Fruit fly (Drosophila melanogaster) whole organism, wandering third instar larva: ENCODE data around the gene CG15865.

Experiments
- CG32264 ChIP-seq: fragments of 200-800 bp; sonication (Bioruptor generic); optimal IDR thresholded peaks from 2 replicates; lab custom pipeline; 2016; ENCODE audit warnings: missing biosample characterization, missing genetic modification characterization
- CG9705 ChIP-seq: fragments of 200-800 bp; sonication (Bioruptor generic); optimal IDR thresholded peaks from 2 replicates; lab custom pipeline; 2018; ENCODE audit warnings: missing biosample characterization, mild to moderate bottlenecking, missing genetic modification characterization
- CrebA ChIP-seq: fragments of 200-800 bp; sonication (Bioruptor generic); optimal IDR thresholded peaks from 2 replicates; lab custom pipeline; 2016; ENCODE audit warnings: missing biosample characterization, mild to moderate bottlenecking, missing genetic modification characterization, borderline replicate concordance
- Dfd ChIP-seq: fragments of >200 bp; optimal IDR thresholded peaks from 2 replicates; lab custom pipeline; 2017; ENCODE audit warnings: missing biosample characterization, missing genetic modification characterization
- Dif ChIP-seq: fragments of 200-275, 200-300 bp; sonication (Bioruptor generic); optimal IDR thresholded peaks from 2 replicates; lab custom pipeline; 2018; ENCODE audit warnings: missing biosample characterization, missing genetic modification characterization; ENCODE audit not compliant: partially characterized antibody
- GATAd ChIP-seq: sonication (Bioruptor generic); optimal IDR thresholded peaks from 2 replicates; lab custom pipeline; 2016; ENCODE audit warnings: missing biosample characterization, missing genetic modification characterization
- HLH106 ChIP-seq: fragments of 200-800 bp; optimal IDR thresholded peaks from 3 replicates; lab custom pipeline; 2019; ENCODE audit warnings: missing biosample characterization, mild to moderate bottlenecking, missing genetic modification characterization, moderate library complexity
- Hnf4 ChIP-seq: fragments of 200-800 bp; sonication (Bioruptor generic); optimal IDR thresholded peaks from 2 replicates; lab custom pipeline; 2016; ENCODE audit warnings: missing biosample characterization, mild to moderate bottlenecking, missing genetic modification characterization
- Hr78 ChIP-seq: fragments of >200 bp; optimal IDR thresholded peaks from 2 replicates; lab custom pipeline; 2017; ENCODE audit warnings: missing biosample characterization, missing genetic modification characterization
- Hr83 ChIP-seq: fragments of 200-300 bp; sonication (Bioruptor generic); optimal IDR thresholded peaks from 2 replicates; lab custom pipeline; 2016; ENCODE audit warnings: missing biosample characterization, mild to moderate bottlenecking, missing genetic modification characterization, moderate library complexity; ENCODE audit not compliant: poor library complexity, severe bottlenecking
- Jra ChIP-seq: sonication (Bioruptor generic); optimal IDR thresholded peaks from 2 replicates; lab custom pipeline; 2016; ENCODE audit warnings: missing biosample characterization, missing genetic modification characterization
- Mio ChIP-seq: sonication (Bioruptor generic); optimal IDR thresholded peaks from 2 replicates; lab custom pipeline; 2016; ENCODE audit warnings: missing biosample characterization, missing genetic modification characterization
- Myc ChIP-seq: fragments of >200 bp; optimal IDR thresholded peaks from 2 replicates; lab custom pipeline; 2017
- N ChIP-seq: fragments of >200 bp; optimal IDR thresholded peaks from 2 replicates; lab custom pipeline; 2018; ENCODE audit warnings: missing biosample characterization, missing external identifiers, missing genetic modification characterization
- OdsH ChIP-seq: fragments of 200-800 bp; sonication (Bioruptor generic); optimal IDR thresholded peaks from 2 replicates; lab custom pipeline; 2016; ENCODE audit warnings: missing biosample characterization, mild to moderate bottlenecking, missing genetic modification characterization
- Rel ChIP-seq, 2 experiments: fragments of 200-800 bp; sonication (Bioruptor generic) in 1 of 2; optimal IDR thresholded peaks; 2 replicates in 1 of 2; 3 replicates in 1 of 2; lab custom pipeline; 2016 to 2019; ENCODE audit warnings: mild to moderate bottlenecking in 2 of 2, missing biosample characterization in 2 of 2, missing genetic modification characterization in 2 of 2, moderate library complexity in 1 of 2
- Sp1 ChIP-seq: fragments of 200-800 bp; sonication (Bioruptor generic); optimal IDR thresholded peaks from 3 replicates; lab custom pipeline; 2019; ENCODE audit warnings: missing biosample characterization, mild to moderate bottlenecking, missing genetic modification characterization, moderate library complexity
- Vsx2 ChIP-seq: fragments of 200-300, 225-300 bp; sonication (Bioruptor generic); optimal IDR thresholded peaks from 2 replicates; lab custom pipeline; 2018; ENCODE audit warnings: missing biosample characterization, missing genetic modification characterization; ENCODE audit not compliant: partially characterized antibody
- br ChIP-seq: fragments of 200-800 bp; sonication (Bioruptor generic); optimal IDR thresholded peaks from 2 replicates; lab custom pipeline; 2016; ENCODE audit warnings: missing biosample characterization, missing genetic modification characterization
- brk ChIP-seq: fragments of 200-800 bp; sonication (Bioruptor generic); optimal IDR thresholded peaks from 2 replicates; lab custom pipeline; 2016; ENCODE audit warnings: missing biosample characterization, mild to moderate bottlenecking, missing genetic modification characterization
- dmrt93B ChIP-seq: fragments of 200-800 bp; sonication (Bioruptor generic); optimal IDR thresholded peaks from 2 replicates; lab custom pipeline; 2018; ENCODE audit warnings: missing biosample characterization, mild to moderate bottlenecking, missing genetic modification characterization
- dsf ChIP-seq: sonication (Bioruptor generic); optimal IDR thresholded peaks from 2 replicates; lab custom pipeline; 2016; ENCODE audit warnings: missing biosample characterization, missing genetic modification characterization, borderline replicate concordance
- ey ChIP-seq: fragments of 200-800 bp; sonication (Bioruptor generic); optimal IDR thresholded peaks from 2 replicates; lab custom pipeline; 2016; ENCODE audit warnings: missing biosample characterization, missing genetic modification characterization
- foxo ChIP-seq, 2 experiments: fragments of 200-800 bp; sonication (Bioruptor generic); optimal IDR thresholded peaks; 2 replicates in 1 of 2; 3 replicates in 1 of 2; lab custom pipeline; 2016 to 2017; ENCODE audit warnings: missing biosample characterization in 2 of 2, missing genetic modification characterization in 2 of 2
- h ChIP-seq: fragments of 200-800 bp; sonication (Bioruptor generic); optimal IDR thresholded peaks from 3 replicates; lab custom pipeline; 2016; ENCODE audit warnings: missing biosample characterization, mild to moderate bottlenecking, missing genetic modification characterization
- jim ChIP-seq: fragments of 175-275, 200-325 bp; sonication (Bioruptor generic); optimal IDR thresholded peaks from 2 replicates; lab custom pipeline; 2016; ENCODE audit warnings: missing biosample characterization, mild to moderate bottlenecking, missing genetic modification characterization
- lola ChIP-seq: fragments of >200 bp; optimal IDR thresholded peaks from 2 replicates; lab custom pipeline; 2017; ENCODE audit warnings: missing biosample characterization, missing genetic modification characterization
- pan ChIP-seq: fragments of >200 bp; optimal IDR thresholded peaks from 2 replicates; lab custom pipeline; 2017
- psq ChIP-seq: fragments of 200-800 bp; sonication (Bioruptor generic); optimal IDR thresholded peaks from 3 replicates; lab custom pipeline; 2017; ENCODE audit warnings: missing biosample characterization, mild to moderate bottlenecking, missing genetic modification characterization, moderate library complexity
- rgr ChIP-seq: fragments of 200-800 bp; sonication (Bioruptor generic); optimal IDR thresholded peaks from 3 replicates; lab custom pipeline; 2016; ENCODE audit warnings: missing biosample characterization, mild to moderate bottlenecking, missing genetic modification characterization
- sage ChIP-seq: fragments of 200-800 bp; sonication (Bioruptor generic); optimal IDR thresholded peaks from 2 replicates; lab custom pipeline; 2016; ENCODE audit warnings: missing biosample characterization, mild to moderate bottlenecking, missing genetic modification characterization
- sv ChIP-seq: fragments of 200-800 bp; sonication (Bioruptor generic); optimal IDR thresholded peaks from 3 replicates; lab custom pipeline; 2016; ENCODE audit warnings: missing biosample characterization, missing genetic modification characterization
- usp ChIP-seq: fragments of >200 bp; optimal IDR thresholded peaks from 2 replicates; lab custom pipeline; 2017; ENCODE audit warnings: missing biosample characterization, missing genetic modification characterization
- woc ChIP-seq: sonication (Bioruptor generic); optimal IDR thresholded peaks from 2 replicates; lab custom pipeline; 2016; ENCODE audit warnings: missing biosample characterization, mild to moderate bottlenecking, missing genetic modification characterization

The CG15865 gene

DNA sequence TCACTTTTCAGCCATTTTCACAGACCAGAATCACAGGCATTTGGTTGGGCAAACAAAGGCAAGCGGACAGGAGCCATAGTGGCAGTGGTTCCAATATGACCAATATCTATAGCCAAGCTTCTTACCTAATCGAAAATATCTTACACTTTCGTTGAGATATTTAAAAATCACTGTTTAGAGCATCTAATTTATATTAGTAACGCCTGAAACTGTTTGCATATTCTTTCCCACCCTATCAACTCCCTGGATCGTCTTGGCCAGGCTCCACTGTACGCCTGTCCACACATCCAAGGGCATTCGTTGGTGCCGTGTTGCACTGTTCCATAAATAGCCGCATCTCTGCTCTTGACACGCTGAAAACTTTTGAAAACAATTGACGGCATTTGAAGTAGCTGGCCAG lies 26.2 kb upstream of the CG15865 start:
- TF ChIP-seq ey (GFP tag; lab: Kevin White, UChicago), result no peak
- TF ChIP-seq Vsx2, result no peak
- TF ChIP-seq Rel (GFP tag; optimal IDR thresholded peaks at IDR 0.05; lab: Kevin White, UChicago), result no peak
- no peak for TF ChIP-seq Rel (tag; optimal IDR thresholded peaks at IDR 0.05; lab: Kevin White, UChicago)
- TF ChIP-seq Myc (lab: Kevin White, UChicago), result no peak
- TF ChIP-seq dsf (GFP tag; lab: Kevin White, UChicago), result no peak
- no peak for TF ChIP-seq OdsH (GFP tag; lab: Kevin White, UChicago)
- no peak for TF ChIP-seq Dif (GFP tag; lab: Kevin White, UChicago)
- TF ChIP-seq br (GFP tag; lab: Kevin White, UChicago), result no peak
- no peak for TF ChIP-seq dmrt93B (GFP tag; lab: Kevin White, UChicago)
- TF ChIP-seq psq (GFP tag; lab: Kevin White, UChicago), result no peak
- TF ChIP-seq brk, result no peak
- no peak for TF ChIP-seq pan (lab: Kevin White, UChicago)
- TF ChIP-seq usp (GFP tag; lab: Kevin White, UChicago), result no peak
- TF ChIP-seq Hnf4 (GFP tag; lab: Kevin White, UChicago), result no peak
- no peak for TF ChIP-seq HLH106 (tag; lab: Kevin White, UChicago)
- TF ChIP-seq Jra (GFP tag; lab: Kevin White, UChicago), result no peak
- TF ChIP-seq Hr83, result no peak
- TF ChIP-seq rgr (GFP tag; lab: Kevin White, UChicago), result no peak
- TF ChIP-seq GATAd (GFP tag; lab: Kevin White, UChicago), result no peak
- TF ChIP-seq, all 38 proteins: peak for 0

DNA sequence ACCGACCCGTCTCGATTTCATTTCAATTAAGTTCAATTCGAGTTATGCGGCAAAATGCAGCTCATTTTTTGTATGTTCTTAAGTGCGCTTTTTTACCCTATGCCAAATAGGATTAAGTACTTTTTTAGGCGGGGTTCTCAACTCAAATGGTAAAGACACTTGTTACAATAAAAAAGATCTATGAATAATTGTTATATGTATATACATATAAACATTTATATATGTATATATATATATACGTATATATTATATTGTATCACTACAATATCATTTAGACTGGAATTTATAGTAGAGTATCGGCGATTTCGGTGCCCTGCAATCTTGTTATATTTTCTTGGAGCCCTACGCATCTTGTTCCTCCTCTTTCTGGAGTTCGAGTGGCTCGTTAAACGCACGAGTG lies 25.7 kb upstream of the CG15865 start:
- no peak for TF ChIP-seq CrebA (GFP tag; lab: Kevin White, UChicago)
- TF ChIP-seq foxo (GFP tag; optimal IDR thresholded peaks at IDR 0.05; lab: Kevin White, UChicago), result no peak
- no peak for TF ChIP-seq ey (GFP tag; lab: Kevin White, UChicago)
- TF ChIP-seq woc, result no peak
- TF ChIP-seq dsf (GFP tag; lab: Kevin White, UChicago), result no peak
- TF ChIP-seq Jra (GFP tag; lab: Kevin White, UChicago), result no peak
- TF ChIP-seq sage (GFP tag; lab: Kevin White, UChicago), result no peak
- no peak for TF ChIP-seq N (GFP tag; lab: Kevin White, UChicago)
- no peak for TF ChIP-seq Hr78
- TF ChIP-seq Dfd (GFP tag; lab: Kevin White, UChicago), result no peak
- TF ChIP-seq Hr83, result no peak
- no peak for TF ChIP-seq Rel (GFP tag; optimal IDR thresholded peaks at IDR 0.05; lab: Kevin White, UChicago)
- no peak for TF ChIP-seq Rel (tag; optimal IDR thresholded peaks at IDR 0.05; lab: Kevin White, UChicago)
- TF ChIP-seq GATAd (GFP tag; lab: Kevin White, UChicago), result no peak
- no peak for TF ChIP-seq Vsx2
- TF ChIP-seq, all 38 proteins: peak for 0

DNA sequence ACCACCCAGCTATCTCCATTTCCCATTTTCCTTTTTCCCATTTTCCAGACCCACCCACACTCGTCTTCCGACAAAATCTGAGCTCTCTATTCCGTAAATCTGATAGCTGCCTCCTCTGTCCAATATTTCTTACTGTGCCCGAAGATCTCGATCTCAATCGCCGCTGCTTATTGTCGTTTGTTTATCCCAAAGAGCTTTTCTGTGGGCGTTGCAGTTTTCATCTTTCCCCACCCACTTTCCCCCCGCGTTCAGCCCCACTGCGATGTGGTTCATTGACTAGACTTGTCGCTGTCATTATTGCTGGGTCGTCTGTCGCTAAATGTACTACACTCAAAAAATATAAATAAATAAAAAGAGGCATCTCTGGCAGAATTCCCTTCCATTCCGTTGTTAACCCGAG lies 25.1 kb upstream of the CG15865 start:
- TF ChIP-seq CG32264 (GFP tag; lab: Kevin White, UChicago), result no peak
- TF ChIP-seq Sp1, result no peak
- no peak for TF ChIP-seq lola
- no peak for TF ChIP-seq jim (GFP tag; lab: Kevin White, UChicago)
- TF ChIP-seq dsf (GFP tag; lab: Kevin White, UChicago), result no peak
- no peak for TF ChIP-seq CG9705 (GFP tag; lab: Kevin White, UChicago)
- no peak for TF ChIP-seq CrebA (GFP tag; lab: Kevin White, UChicago)
- no peak for TF ChIP-seq sv (GFP tag; lab: Kevin White, UChicago)
- no peak for TF ChIP-seq Mio
- no peak for TF ChIP-seq Rel (GFP tag; optimal IDR thresholded peaks at IDR 0.05; lab: Kevin White, UChicago)
- no peak for TF ChIP-seq Rel (tag; optimal IDR thresholded peaks at IDR 0.05; lab: Kevin White, UChicago)
- TF ChIP-seq rgr (GFP tag; lab: Kevin White, UChicago), result no peak
- TF ChIP-seq OdsH (GFP tag; lab: Kevin White, UChicago), result no peak
- no peak for TF ChIP-seq dmrt93B (GFP tag; lab: Kevin White, UChicago)
- TF ChIP-seq h (GFP tag; lab: Kevin White, UChicago), result no peak
- TF ChIP-seq Dfd (GFP tag; lab: Kevin White, UChicago), result no peak
- no peak for TF ChIP-seq psq (GFP tag; lab: Kevin White, UChicago)
- TF ChIP-seq foxo (GFP tag; optimal IDR thresholded peaks at IDR 0.05; lab: Kevin White, UChicago), result no peak
- no peak for TF ChIP-seq N (GFP tag; lab: Kevin White, UChicago)
- no peak for TF ChIP-seq Hr78
- TF ChIP-seq, all 38 proteins: peak for 0
